Worm (Caenorhabditis elegans): Measurements from ENCODE around the gene C44C10.15.
A peak's percentile ranks its signal among the peaks of the same experiment; 100 is the strongest.

C44C10.15 gene

ce11 chrX:11661625-11662024 lies 38.5 kb downstream of the C44C10.15 start, which contains the start of gene sfxn-1.5 (continued):
- no peak for TF ChIP-seq zip-11 (GFP tag; IDR thresholded peaks at IDR 0.05)
- TF ChIP-seq mxl-2 (GFP tag; conservative IDR thresholded peaks at IDR 0.05): no peak
- peak; percentile 37 for TF ChIP-seq nhr-6 (tag; optimal IDR thresholded peaks at IDR 0.05)
- TF ChIP-seq nhr-11 (tag; optimal IDR thresholded peaks at IDR 0.05): no peak
- TF ChIP-seq ceh-44 (GFP tag; IDR thresholded peaks at IDR 0.05): no peak
- TF ChIP-seq pqm-1 (tag; optimal IDR thresholded peaks at IDR 0.05): peak; percentile 97
- TF ChIP-seq dmd-9 (GFP tag; IDR thresholded peaks at IDR 0.05): no peak
- no peak for TF ChIP-seq Y75B8A.6 (GFP tag; IDR thresholded peaks at IDR 0.05)
- no peak for TF ChIP-seq Y5F2A.4 (GFP tag; optimal IDR thresholded peaks at IDR 0.05)
- TF ChIP-seq lin-39 (tag; optimal IDR thresholded peaks at IDR 0.05): no peak
- no peak for TF ChIP-seq fos-1 (tag; optimal IDR thresholded peaks at IDR 0.05)
- peak; percentile 90 for TF ChIP-seq nhr-28 (tag; optimal IDR thresholded peaks at IDR 0.05)
- no peak for TF ChIP-seq nhr-42 (GFP tag; IDR thresholded peaks at IDR 0.05)
- no peak for TF ChIP-seq aly-2 (tag; optimal IDR thresholded peaks at IDR 0.05)

DNA sequence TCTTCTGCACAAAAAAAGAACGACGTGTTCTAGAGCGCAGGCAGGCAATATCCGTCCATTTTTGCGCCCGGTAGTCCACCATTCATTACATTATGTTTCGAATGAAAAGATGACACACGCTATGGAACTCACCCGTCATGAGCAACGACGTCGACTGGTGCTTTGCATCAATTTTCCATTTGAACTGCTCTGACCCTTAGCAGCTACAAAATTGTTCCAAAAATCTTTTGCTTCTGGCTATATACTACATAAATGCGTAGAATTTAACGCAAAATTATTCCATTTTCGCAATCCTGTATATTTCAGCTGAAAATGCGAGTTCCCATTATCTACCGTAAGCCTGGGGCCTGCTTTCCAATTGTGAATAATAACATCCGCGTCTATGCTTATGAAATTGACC lies 41.8 kb downstream of the C44C10.15 start, which contains the start of gene T04F8.3:
TSS of gene T04F8.3 (plus strand) at position 301 of the 400 bp plus-strand sequence.
- TF ChIP-seq dve-1 (tag; optimal IDR thresholded peaks at IDR 0.05; ENCODE audit: insufficient read depth) (no peak), fos-1 (tag; optimal IDR thresholded peaks at IDR 0.05) (no peak), vab-7 (GFP tag; IDR thresholded peaks at IDR 0.05) (no peak), mxl-3 (GFP tag; optimal IDR thresholded peaks at IDR 0.05) (no peak)

DNA sequence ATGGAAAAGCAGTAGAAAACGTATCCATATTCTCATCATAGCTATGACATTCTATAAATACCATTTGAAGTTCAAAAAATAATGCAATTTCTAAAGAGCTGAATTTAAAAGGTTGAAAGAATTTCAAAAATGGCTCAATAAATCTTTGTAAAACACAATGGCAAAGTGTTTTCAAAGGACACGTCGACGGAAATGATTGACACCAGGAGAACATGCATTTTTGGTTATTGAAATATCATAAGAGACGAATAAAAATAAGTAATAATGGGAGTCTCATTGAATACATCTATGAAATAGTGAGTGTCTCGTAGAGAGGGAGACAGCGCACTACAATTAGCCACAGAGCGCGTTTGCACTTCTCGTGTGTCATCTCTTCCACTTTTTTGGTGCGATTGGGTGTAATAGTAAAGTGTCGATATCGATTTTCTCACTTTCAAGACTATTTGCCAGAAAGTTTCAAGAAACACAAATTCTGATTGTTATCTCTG lies 43.6 kb downstream of the C44C10.15 start, which contains the start of gene T04F8.2:
TSS of gene T04F8.2 (minus strand) at position 51 of the 488 bp plus-strand sequence.
- no peak for TF ChIP-seq ces-1 (GFP tag; optimal IDR thresholded peaks at IDR 0.05)
- no peak for TF ChIP-seq nhr-10 (tag; optimal IDR thresholded peaks at IDR 0.05)
- no peak for TF ChIP-seq nhr-76 (tag; optimal IDR thresholded peaks at IDR 0.05)
- no peak for TF ChIP-seq Y5F2A.4 (GFP tag; optimal IDR thresholded peaks at IDR 0.05)
- TF ChIP-seq mes-2 (tag; optimal IDR thresholded peaks at IDR 0.05; ENCODE audit: poor library complexity, severe bottlenecking): peak; percentile 84
- TF ChIP-seq ceh-28 (tag; optimal IDR thresholded peaks at IDR 0.05): no peak
- no peak for TF ChIP-seq Y75B8A.6 (GFP tag; IDR thresholded peaks at IDR 0.05)
- TF ChIP-seq daf-8 (GFP tag; IDR thresholded peaks at IDR 0.05): no peak
- no peak for TF ChIP-seq ceh-32 (tag; optimal IDR thresholded peaks at IDR 0.05; ENCODE audit: poor library complexity)
- TF ChIP-seq mxl-3 (GFP tag; optimal IDR thresholded peaks at IDR 0.05): peak; percentile 3
- peak; percentile 90 for TF ChIP-seq dve-1 (tag; optimal IDR thresholded peaks at IDR 0.05; ENCODE audit: insufficient read depth)
- no peak for TF ChIP-seq daf-19 (GFP tag; conservative IDR thresholded peaks at IDR 0.05)
- TF ChIP-seq mdt-29 (GFP tag; IDR thresholded peaks at IDR 0.05): no peak
- no peak for TF ChIP-seq nhr-111 (GFP tag; optimal IDR thresholded peaks at IDR 0.05)
- no peak for TF ChIP-seq lin-1 (GFP tag; IDR thresholded peaks at IDR 0.05)
- no peak for TF ChIP-seq F26F4.8 (GFP tag; conservative IDR thresholded peaks at IDR 0.05)
- peak; percentile 16 for TF ChIP-seq nhr-48 (tag; optimal IDR thresholded peaks at IDR 0.05)
- no peak for TF ChIP-seq D1046.2 (GFP tag; IDR thresholded peaks at IDR 0.05)
- TF ChIP-seq lin-13 (GFP tag; optimal IDR thresholded peaks at IDR 0.05): peak; percentile 25
- no peak for TF ChIP-seq ceh-62 (tag; optimal IDR thresholded peaks at IDR 0.05)
- no peak for TF ChIP-seq fkh-10 (GFP tag; optimal IDR thresholded peaks at IDR 0.05)
- no peak for TF ChIP-seq spr-1 (tag; optimal IDR thresholded peaks at IDR 0.05)
- no peak for TF ChIP-seq php-3 (GFP tag; IDR thresholded peaks at IDR 0.05)
- TF ChIP-seq unc-39 (tag; optimal IDR thresholded peaks at IDR 0.05): no peak
- TF ChIP-seq F49E8.2 (tag; optimal IDR thresholded peaks at IDR 0.05; ENCODE audit: borderline replicate concordance): no peak
- no peak for TF ChIP-seq ceh-82 (tag; optimal IDR thresholded peaks at IDR 0.05)
- no peak for TF ChIP-seq F37D6.2 (tag; optimal IDR thresholded peaks at IDR 0.05)
- TF ChIP-seq hmg-1.1 (GFP tag; IDR thresholded peaks at IDR 0.05): peak; percentile 60
- no peak for TF ChIP-seq skn-1 (tag; optimal IDR thresholded peaks at IDR 0.05)
- TF ChIP-seq zag-1 (tag; optimal IDR thresholded peaks at IDR 0.05): no peak
- no peak for TF ChIP-seq ZK546.5 (tag; optimal IDR thresholded peaks at IDR 0.05)
- TF ChIP-seq F44E2.7 (GFP tag; IDR thresholded peaks at IDR 0.05): no peak
- no peak for TF ChIP-seq vab-7 (GFP tag; IDR thresholded peaks at IDR 0.05)
- TF ChIP-seq T20F7.1 (GFP tag; optimal IDR thresholded peaks at IDR 0.05): peak; percentile 48
- peak in 1 of 2 experiments; percentile 98 for TF ChIP-seq unc-62 (GFP tag; optimal IDR thresholded peaks at IDR 0.05 in 1 of 2)
- no peak for TF ChIP-seq unc-62 (tag; optimal IDR thresholded peaks at IDR 0.05)
- no peak for TF ChIP-seq dmd-8 (GFP tag; IDR thresholded peaks at IDR 0.05)

Measured in whole organism, L4 larva.